Worm (Caenorhabditis elegans) whole organism, early embryonic: ENCODE measurements around the gene F55A11.11.

ENCODE experiments used
- F13C5.2 ChIP-seq: sonication (generic microtip); optimal IDR thresholded peaks from 2 replicates; lab custom pipeline; 2017; ENCODE audit warnings: mild to moderate bottlenecking, missing genetic modification characterization, inconsistent platforms, missing compliant biosample characterization
- aly-1 ChIP-seq: sonication (generic microtip); optimal IDR thresholded peaks from 2 replicates; lab custom pipeline; 2016; ENCODE audit warnings: missing genetic modification characterization, missing compliant biosample characterization
- ama-1 ChIP-seq: fragments of 150-350 bp; optimal IDR thresholded peaks from 2 replicates; lab custom pipeline; 2014
- ets-7 ChIP-seq: sonication (generic microtip); optimal IDR thresholded peaks from 2 replicates; lab custom pipeline; 2016; ENCODE audit warnings: missing genotype, missing genetic modification characterization, missing compliant biosample characterization
- flt-1 ChIP-seq: fragments of 200-800 bp; sonication (Bioruptor generic); IDR thresholded peaks from 2 replicates; pipeline ENCODE4 v1.3.6; 2022; ENCODE audit warnings: missing genetic modification characterization, missing compliant biosample characterization
- hmg-4 ChIP-seq: fragments of 200-800 bp; sonication (Bioruptor generic); optimal IDR thresholded peaks from 2 replicates; lab custom pipeline; 2018; ENCODE audit warnings: mild to moderate bottlenecking, missing genetic modification characterization, missing compliant biosample characterization
- scrt-1 ChIP-seq: fragments of 200-800 bp; sonication (Bioruptor generic); IDR thresholded peaks from 2 replicates; pipeline ENCODE4 v1.3.6; 2022; ENCODE audit warnings: missing genetic modification characterization, missing compliant biosample characterization
- tbx-11 ChIP-seq: fragments of 200-800 bp; sonication (Bioruptor generic); IDR thresholded peaks from 2 replicates; pipeline ENCODE4 v1.3.6; 2022; ENCODE audit warnings: missing genetic modification characterization, missing compliant biosample characterization
- tbx-37 ChIP-seq: fragments of 200-800 bp; sonication (Bioruptor generic); conservative IDR thresholded peaks from 2 replicates; pipeline ENCODE4 v1.3.6; 2022; ENCODE audit warnings: missing genetic modification reagents, missing genetic modification characterization, missing compliant biosample characterization
- tra-4 ChIP-seq: sonication (generic microtip); optimal IDR thresholded peaks from 2 replicates; lab custom pipeline; 2017; ENCODE audit warnings: missing genetic modification characterization, missing compliant biosample characterization

DNA sequence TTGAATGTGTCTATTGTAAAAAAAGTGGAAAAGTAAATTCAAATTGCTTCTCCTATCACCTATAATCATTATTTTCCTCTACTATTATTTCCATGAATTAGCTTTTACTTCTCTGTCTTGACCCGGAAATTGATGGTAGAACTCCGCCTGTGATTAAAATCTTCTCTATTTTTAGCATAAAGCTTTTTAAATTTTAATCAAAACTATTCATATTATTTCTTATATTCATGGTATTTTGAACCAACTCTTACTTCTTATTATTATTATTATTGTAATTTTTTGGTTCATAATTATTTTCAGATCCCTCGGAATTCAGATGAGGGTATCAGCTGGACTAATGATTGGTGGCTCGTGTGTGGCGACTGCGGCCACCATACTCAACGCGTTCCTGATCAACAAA, 15.9 kb upstream of the F55A11.11 start, which contains the start of gene sel-11:
- TF ChIP-seq tbx-37 (GFP tag; lab: Robert Waterston, UW) (no peak), ama-1 (no peak), flt-1 (GFP tag; lab: Robert Waterston, UW) (no peak), tra-4 (tag; lab: Kevin White, UChicago) (no peak), tbx-11 (GFP tag; lab: Robert Waterston, UW) (no peak), hmg-4 (GFP tag; lab: Kevin White, UChicago) (no peak), F13C5.2 (tag; lab: Kevin White, UChicago) (no peak), ets-7 (tag; lab: Kevin White, UChicago) (no peak), scrt-1 (GFP tag; lab: Robert Waterston, UW) (no peak), aly-1 (tag; lab: Kevin White, UChicago) (no peak)
